Fruit fly (Drosophila melanogaster): Measurements from ENCODE around the gene Prp3.

Prp3 gene

dm6 chr3L:19940349-19940748, 30.2 kb downstream of the Prp3 start:
- no peak for TF ChIP-seq CG4496 (GFP tag; IDR thresholded peaks at IDR 0.05)
- no peak for TF ChIP-seq CG8301 (tag; optimal IDR thresholded peaks at IDR 0.05)
- TF ChIP-seq CG17806 (tag; optimal IDR thresholded peaks at IDR 0.05): no peak

dm6 chr3L:19941162-19941561, 31.1 kb downstream of the Prp3 start:
- TF ChIP-seq fd96Ca (GFP tag; IDR thresholded peaks at IDR 0.05): no peak
- TF ChIP-seq gl (tag; optimal IDR thresholded peaks at IDR 0.05): no peak
- no peak for TF ChIP-seq Pif1B (GFP tag; optimal IDR thresholded peaks at IDR 0.05)
- TF ChIP-seq CG10348 (GFP tag; IDR thresholded peaks at IDR 0.05): no peak
- TF ChIP-seq CG8159 (tag; optimal IDR thresholded peaks at IDR 0.05): no peak
- TF ChIP-seq CG4496 (GFP tag; IDR thresholded peaks at IDR 0.05): no peak
- TF ChIP-seq CG34367 (tag; optimal IDR thresholded peaks at IDR 0.05): no peak
- no peak for TF ChIP-seq Ets98B (GFP tag; IDR thresholded peaks at IDR 0.05)
- no peak for TF ChIP-seq CG13204 (GFP tag; optimal IDR thresholded peaks at IDR 0.05)
- no peak for TF ChIP-seq CG15710 (tag; optimal IDR thresholded peaks at IDR 0.05)
- TF ChIP-seq CG32121 (GFP tag; IDR thresholded peaks at IDR 0.05): no peak
- no peak for TF ChIP-seq Snoo (tag; optimal IDR thresholded peaks at IDR 0.05)
- TF ChIP-seq CG9948 (tag; optimal IDR thresholded peaks at IDR 0.05): no peak
- TF ChIP-seq CG17806 (tag; optimal IDR thresholded peaks at IDR 0.05): no peak
- TF ChIP-seq CG12605 (GFP tag; IDR thresholded peaks at IDR 0.05): no peak
- no peak for TF ChIP-seq Pif1A (GFP tag; optimal IDR thresholded peaks at IDR 0.05)
- no peak for TF ChIP-seq EcR (GFP tag; optimal IDR thresholded peaks at IDR 0.05)
- no peak for TF ChIP-seq CG8301 (tag; optimal IDR thresholded peaks at IDR 0.05)
- TF ChIP-seq D1 (tag; optimal IDR thresholded peaks at IDR 0.05): no peak

dm6 chr3L:19945469-19945868, 35.4 kb downstream of the Prp3 start:
- TF ChIP-seq CG4496 (GFP tag; IDR thresholded peaks at IDR 0.05): no peak
- no peak for TF ChIP-seq CG12605 (GFP tag; IDR thresholded peaks at IDR 0.05)
- TF ChIP-seq Pif1B (GFP tag; optimal IDR thresholded peaks at IDR 0.05): no peak
- TF ChIP-seq CG34367 (tag; optimal IDR thresholded peaks at IDR 0.05): no peak
- TF ChIP-seq EcR (GFP tag; optimal IDR thresholded peaks at IDR 0.05): no peak
- TF ChIP-seq Ets98B (GFP tag; IDR thresholded peaks at IDR 0.05): no peak
- no peak for TF ChIP-seq Pif1A (GFP tag; optimal IDR thresholded peaks at IDR 0.05)
- no peak for TF ChIP-seq gl (tag; optimal IDR thresholded peaks at IDR 0.05)
- TF ChIP-seq CG14655 (GFP tag; optimal IDR thresholded peaks at IDR 0.05): no peak
- TF ChIP-seq D1 (tag; optimal IDR thresholded peaks at IDR 0.05): no peak
- no peak for TF ChIP-seq rn (GFP tag; IDR thresholded peaks at IDR 0.05)
- no peak for TF ChIP-seq CG9948 (tag; optimal IDR thresholded peaks at IDR 0.05)

- TF ChIP-seq rn (GFP tag; IDR thresholded peaks at IDR 0.05) (no peak), CG13204 (GFP tag; optimal IDR thresholded peaks at IDR 0.05) (no peak), fd96Ca (GFP tag; IDR thresholded peaks at IDR 0.05) (no peak), EcR (GFP tag; optimal IDR thresholded peaks at IDR 0.05) (no peak), CG15710 (tag; optimal IDR thresholded peaks at IDR 0.05) (no peak), Snoo (tag; optimal IDR thresholded peaks at IDR 0.05) (no peak), CG12605 (GFP tag; IDR thresholded peaks at IDR 0.05) (no peak), D1 (tag; optimal IDR thresholded peaks at IDR 0.05) (no peak), CG32121 (GFP tag; IDR thresholded peaks at IDR 0.05) (no peak), CG4496 (GFP tag; IDR thresholded peaks at IDR 0.05) (no peak), CG17806 (tag; optimal IDR thresholded peaks at IDR 0.05) (no peak), Ets98B (GFP tag; IDR thresholded peaks at IDR 0.05) (no peak)
Measured at dm6 chr3L:19951035-19951434, 40.9 kb downstream of the Prp3 start, which contains the start of gene CG32219. Gene CG32219, minus strand, starts transcription at chr3L:19951135.

dm6 chr3L:19951868-19952267, 41.8 kb downstream of the Prp3 start, which contains the start of gene CG34258:
Gene CG34258, minus strand, starts transcription at chr3L:19951968.
- TF ChIP-seq Snoo (tag; optimal IDR thresholded peaks at IDR 0.05) (no peak), Pif1B (GFP tag; optimal IDR thresholded peaks at IDR 0.05) (no peak), CG17806 (tag; optimal IDR thresholded peaks at IDR 0.05) (no peak), CG8159 (tag; optimal IDR thresholded peaks at IDR 0.05) (no peak), rn (GFP tag; IDR thresholded peaks at IDR 0.05) (no peak), EcR (GFP tag; optimal IDR thresholded peaks at IDR 0.05) (no peak)

- TF ChIP-seq rn (GFP tag; IDR thresholded peaks at IDR 0.05) (no peak), Pif1A (GFP tag; optimal IDR thresholded peaks at IDR 0.05) (no peak), D1 (tag; optimal IDR thresholded peaks at IDR 0.05) (no peak), CG13204 (GFP tag; optimal IDR thresholded peaks at IDR 0.05) (no peak), CG8159 (tag; optimal IDR thresholded peaks at IDR 0.05) (no peak), CG4496 (GFP tag; IDR thresholded peaks at IDR 0.05) (no peak), gl (tag; optimal IDR thresholded peaks at IDR 0.05) (no peak), Pif1B (GFP tag; optimal IDR thresholded peaks at IDR 0.05) (no peak), CG15710 (tag; optimal IDR thresholded peaks at IDR 0.05) (no peak)
Measured at dm6 chr3L:19952690-19953089, 42.6 kb downstream of the Prp3 start, which contains the start of gene CG33710. Gene CG33710, minus strand, starts transcription at chr3L:19952790.

dm6 chr3L:19953612-19954011, 43.5 kb downstream of the Prp3 start, which contains the start of gene CG42655:
Gene CG42655, minus strand, starts transcription at chr3L:19953712.
- TF ChIP-seq CG4496 (GFP tag; IDR thresholded peaks at IDR 0.05): no peak
- no peak for TF ChIP-seq CG13204 (GFP tag; optimal IDR thresholded peaks at IDR 0.05)
- TF ChIP-seq CG34367 (tag; optimal IDR thresholded peaks at IDR 0.05): no peak
- no peak for TF ChIP-seq CG12605 (GFP tag; IDR thresholded peaks at IDR 0.05)
- no peak for TF ChIP-seq CG17806 (tag; optimal IDR thresholded peaks at IDR 0.05)
- TF ChIP-seq Snoo (tag; optimal IDR thresholded peaks at IDR 0.05): no peak
- TF ChIP-seq CG15710 (tag; optimal IDR thresholded peaks at IDR 0.05): no peak
- no peak for TF ChIP-seq CG32121 (GFP tag; IDR thresholded peaks at IDR 0.05)
- no peak for TF ChIP-seq CG9948 (tag; optimal IDR thresholded peaks at IDR 0.05)
- no peak for TF ChIP-seq CG10348 (GFP tag; IDR thresholded peaks at IDR 0.05)
- no peak for TF ChIP-seq Pif1A (GFP tag; optimal IDR thresholded peaks at IDR 0.05)
- no peak for TF ChIP-seq Pif1B (GFP tag; optimal IDR thresholded peaks at IDR 0.05)
- no peak for TF ChIP-seq CG8159 (tag; optimal IDR thresholded peaks at IDR 0.05)
- no peak for TF ChIP-seq EcR (GFP tag; optimal IDR thresholded peaks at IDR 0.05)
